Fruit fly (Drosophila melanogaster): ENCODE measurements around the gene CG7115.

- TF ChIP-seq Dfd (GFP tag; optimal IDR thresholded peaks at IDR 0.05) (no peak), Abd-B (GFP tag; optimal IDR thresholded peaks at IDR 0.05) (no peak), Hr78 (GFP tag; optimal IDR thresholded peaks at IDR 0.05) (no peak), CG32264 (GFP tag; optimal IDR thresholded peaks at IDR 0.05) (no peak), Myc (optimal IDR thresholded peaks at IDR 0.05) (no peak), CG9705 (GFP tag; optimal IDR thresholded peaks at IDR 0.05) (no peak), CrebA (GFP tag; optimal IDR thresholded peaks at IDR 0.05; ENCODE audit: borderline replicate concordance) (no peak), h (GFP tag; optimal IDR thresholded peaks at IDR 0.05) (no peak), psq (GFP tag; optimal IDR thresholded peaks at IDR 0.05) (no peak), br (GFP tag; optimal IDR thresholded peaks at IDR 0.05) (no peak)
Measured at dm6 chr2L:7871821-7872524, 51.0 kb downstream of the CG7115 start.
